Fruit fly (Drosophila melanogaster) whole organism, wandering third instar larva: ENCODE measurements around the gene Scamp.
A peak's percentile ranks its signal among the peaks of the same experiment; 100 is the strongest.

Source experiments
- Abd-B ChIP-seq: fragments of >200 bp; optimal IDR thresholded peaks from 2 replicates; lab custom pipeline; 2017; ENCODE audit warnings: missing biosample characterization, missing genetic modification characterization
- CG32264 ChIP-seq: fragments of 200-800 bp; sonication (Bioruptor generic); optimal IDR thresholded peaks from 2 replicates; lab custom pipeline; 2016; ENCODE audit warnings: missing biosample characterization, missing genetic modification characterization
- CrebA ChIP-seq: fragments of 200-800 bp; sonication (Bioruptor generic); optimal IDR thresholded peaks from 2 replicates; lab custom pipeline; 2016; ENCODE audit warnings: missing biosample characterization, mild to moderate bottlenecking, missing genetic modification characterization, borderline replicate concordance
- Dfd ChIP-seq: fragments of >200 bp; optimal IDR thresholded peaks from 2 replicates; lab custom pipeline; 2017; ENCODE audit warnings: missing biosample characterization, missing genetic modification characterization
- Dif ChIP-seq: fragments of 200-275, 200-300 bp; sonication (Bioruptor generic); optimal IDR thresholded peaks from 2 replicates; lab custom pipeline; 2018; ENCODE audit warnings: missing biosample characterization, missing genetic modification characterization; ENCODE audit not compliant: partially characterized antibody
- GATAd ChIP-seq: sonication (Bioruptor generic); optimal IDR thresholded peaks from 2 replicates; lab custom pipeline; 2016; ENCODE audit warnings: missing biosample characterization, missing genetic modification characterization
- HLH106 ChIP-seq: fragments of 200-800 bp; optimal IDR thresholded peaks from 3 replicates; lab custom pipeline; 2019; ENCODE audit warnings: missing biosample characterization, mild to moderate bottlenecking, missing genetic modification characterization, moderate library complexity
- Hnf4 ChIP-seq: fragments of 200-800 bp; sonication (Bioruptor generic); optimal IDR thresholded peaks from 2 replicates; lab custom pipeline; 2016; ENCODE audit warnings: missing biosample characterization, mild to moderate bottlenecking, missing genetic modification characterization
- Hr78 ChIP-seq: fragments of >200 bp; optimal IDR thresholded peaks from 2 replicates; lab custom pipeline; 2017; ENCODE audit warnings: missing biosample characterization, missing genetic modification characterization
- Hr83 ChIP-seq: fragments of 200-300 bp; sonication (Bioruptor generic); optimal IDR thresholded peaks from 2 replicates; lab custom pipeline; 2016; ENCODE audit warnings: missing biosample characterization, mild to moderate bottlenecking, missing genetic modification characterization, moderate library complexity; ENCODE audit not compliant: poor library complexity, severe bottlenecking
- Myc ChIP-seq: fragments of >200 bp; optimal IDR thresholded peaks from 2 replicates; lab custom pipeline; 2017
- N ChIP-seq: fragments of >200 bp; optimal IDR thresholded peaks from 2 replicates; lab custom pipeline; 2018; ENCODE audit warnings: missing biosample characterization, missing external identifiers, missing genetic modification characterization
- Rel ChIP-seq, 2 experiments: fragments of 200-800 bp; sonication (Bioruptor generic) in 1 of 2; optimal IDR thresholded peaks; 2 replicates in 1 of 2; 3 replicates in 1 of 2; lab custom pipeline; 2016 to 2019; ENCODE audit warnings: mild to moderate bottlenecking in 2 of 2, missing biosample characterization in 2 of 2, missing genetic modification characterization in 2 of 2, moderate library complexity in 1 of 2
- Sp1 ChIP-seq: fragments of 200-800 bp; sonication (Bioruptor generic); optimal IDR thresholded peaks from 3 replicates; lab custom pipeline; 2019; ENCODE audit warnings: missing biosample characterization, mild to moderate bottlenecking, missing genetic modification characterization, moderate library complexity
- Vsx2 ChIP-seq: fragments of 200-300, 225-300 bp; sonication (Bioruptor generic); optimal IDR thresholded peaks from 2 replicates; lab custom pipeline; 2018; ENCODE audit warnings: missing biosample characterization, missing genetic modification characterization; ENCODE audit not compliant: partially characterized antibody
- br ChIP-seq: fragments of 200-800 bp; sonication (Bioruptor generic); optimal IDR thresholded peaks from 2 replicates; lab custom pipeline; 2016; ENCODE audit warnings: missing biosample characterization, missing genetic modification characterization
- brk ChIP-seq: fragments of 200-800 bp; sonication (Bioruptor generic); optimal IDR thresholded peaks from 2 replicates; lab custom pipeline; 2016; ENCODE audit warnings: missing biosample characterization, mild to moderate bottlenecking, missing genetic modification characterization
- dl ChIP-seq, 2 experiments: fragments of 175-275, 200-275 bp in 1 of 2; fragments of 200-275 bp in 1 of 2; sonication (Bioruptor generic); optimal IDR thresholded peaks; lab custom pipeline; 2018; ENCODE audit warnings: mild to moderate bottlenecking in 2 of 2, missing biosample characterization in 2 of 2, missing genetic modification characterization in 2 of 2, moderate library complexity in 2 of 2; ENCODE audit not compliant: partially characterized antibody in 2 of 2, insufficient read depth in 1 of 2
- dmrt93B ChIP-seq: fragments of 200-800 bp; sonication (Bioruptor generic); optimal IDR thresholded peaks from 2 replicates; lab custom pipeline; 2018; ENCODE audit warnings: missing biosample characterization, mild to moderate bottlenecking, missing genetic modification characterization
- dsf ChIP-seq: sonication (Bioruptor generic); optimal IDR thresholded peaks from 2 replicates; lab custom pipeline; 2016; ENCODE audit warnings: missing biosample characterization, missing genetic modification characterization, borderline replicate concordance
- ey ChIP-seq: fragments of 200-800 bp; sonication (Bioruptor generic); optimal IDR thresholded peaks from 2 replicates; lab custom pipeline; 2016; ENCODE audit warnings: missing biosample characterization, missing genetic modification characterization
- fru ChIP-seq: fragments of 200-800 bp; sonication (Bioruptor generic); optimal IDR thresholded peaks from 3 replicates; lab custom pipeline; 2016; ENCODE audit warnings: missing biosample characterization, mild to moderate bottlenecking, missing genetic modification characterization
- h ChIP-seq: fragments of 200-800 bp; sonication (Bioruptor generic); optimal IDR thresholded peaks from 3 replicates; lab custom pipeline; 2016; ENCODE audit warnings: missing biosample characterization, mild to moderate bottlenecking, missing genetic modification characterization
- jim ChIP-seq: fragments of 175-275, 200-325 bp; sonication (Bioruptor generic); optimal IDR thresholded peaks from 2 replicates; lab custom pipeline; 2016; ENCODE audit warnings: missing biosample characterization, mild to moderate bottlenecking, missing genetic modification characterization
- lola ChIP-seq: fragments of >200 bp; optimal IDR thresholded peaks from 2 replicates; lab custom pipeline; 2017; ENCODE audit warnings: missing biosample characterization, missing genetic modification characterization
- pan ChIP-seq: fragments of >200 bp; optimal IDR thresholded peaks from 2 replicates; lab custom pipeline; 2017
- psq ChIP-seq: fragments of 200-800 bp; sonication (Bioruptor generic); optimal IDR thresholded peaks from 3 replicates; lab custom pipeline; 2017; ENCODE audit warnings: missing biosample characterization, mild to moderate bottlenecking, missing genetic modification characterization, moderate library complexity
- rgr ChIP-seq: fragments of 200-800 bp; sonication (Bioruptor generic); optimal IDR thresholded peaks from 3 replicates; lab custom pipeline; 2016; ENCODE audit warnings: missing biosample characterization, mild to moderate bottlenecking, missing genetic modification characterization
- sage ChIP-seq: fragments of 200-800 bp; sonication (Bioruptor generic); optimal IDR thresholded peaks from 2 replicates; lab custom pipeline; 2016; ENCODE audit warnings: missing biosample characterization, mild to moderate bottlenecking, missing genetic modification characterization
- tai ChIP-seq: sonication (Bioruptor generic); optimal IDR thresholded peaks from 2 replicates; lab custom pipeline; 2016; ENCODE audit warnings: missing biosample characterization, missing genetic modification characterization
- usp ChIP-seq: fragments of >200 bp; optimal IDR thresholded peaks from 2 replicates; lab custom pipeline; 2017; ENCODE audit warnings: missing biosample characterization, missing genetic modification characterization
- woc ChIP-seq: sonication (Bioruptor generic); optimal IDR thresholded peaks from 2 replicates; lab custom pipeline; 2016; ENCODE audit warnings: missing biosample characterization, mild to moderate bottlenecking, missing genetic modification characterization

Scamp gene

dm6 chrX:15497440-15498271 is 48.0 kb upstream of the Scamp start:
- TF ChIP-seq dmrt93B = no peak
- no peak for TF ChIP-seq Myc (lab: Kevin White, UChicago)
- TF ChIP-seq br (GFP tag; lab: Kevin White, UChicago) = no peak
- TF ChIP-seq GATAd = no peak
- no peak for TF ChIP-seq rgr (GFP tag; lab: Kevin White, UChicago)
- no peak for TF ChIP-seq Vsx2 (GFP tag; lab: Kevin White, UChicago)
- no peak for TF ChIP-seq CG32264 (GFP tag; lab: Kevin White, UChicago)
- no peak for TF ChIP-seq psq
- peak; percentile 14 for TF ChIP-seq ey (GFP tag; lab: Kevin White, UChicago)
- no peak for TF ChIP-seq Sp1 (GFP tag; lab: Kevin White, UChicago)
- TF ChIP-seq usp (GFP tag; lab: Kevin White, UChicago) = no peak
- no peak for TF ChIP-seq lola (GFP tag; lab: Kevin White, UChicago)
- peak; percentile 18 for TF ChIP-seq fru (GFP tag; lab: Kevin White, UChicago)
- TF ChIP-seq Hnf4 (GFP tag; lab: Kevin White, UChicago) = no peak
- TF ChIP-seq h (GFP tag; lab: Kevin White, UChicago) = peak; percentile 21
- no peak for TF ChIP-seq pan

dm6 chrX:15496651-15497409 is 47.1 kb upstream of the Scamp start:
- TF ChIP-seq Rel (GFP tag; optimal IDR thresholded peaks at IDR 0.05; lab: Kevin White, UChicago) = no peak
- peak; percentile 54 for TF ChIP-seq Rel (tag; optimal IDR thresholded peaks at IDR 0.05; lab: Kevin White, UChicago)
- no peak for TF ChIP-seq tai (GFP tag; lab: Kevin White, UChicago)
- peak; percentile 1 for TF ChIP-seq CrebA

- TF ChIP-seq lola (GFP tag; lab: Kevin White, UChicago) (no peak), tai (GFP tag; lab: Kevin White, UChicago) (no peak), Rel (GFP tag; optimal IDR thresholded peaks at IDR 0.05; lab: Kevin White, UChicago) (no peak), Rel (tag; optimal IDR thresholded peaks at IDR 0.05; lab: Kevin White, UChicago) (no peak), pan (no peak), Hr78 (GFP tag; lab: Kevin White, UChicago) (no peak)
Observed at dm6 chrX:15495600-15496379, 46.1 kb upstream of the Scamp start.

- TF ChIP-seq dsf (GFP tag; lab: Kevin White, UChicago) = no peak
Observed at dm6 chrX:15490519-15490918, 40.8 kb upstream of the Scamp start.

- TF ChIP-seq CrebA (no peak), Dif (GFP tag; lab: Kevin White, UChicago) (peak; percentile 47), ey (GFP tag; lab: Kevin White, UChicago) (no peak), GATAd (no peak), N (GFP tag; lab: Kevin White, UChicago) (no peak), sage (GFP tag; lab: Kevin White, UChicago) (peak; percentile 24), CG32264 (GFP tag; lab: Kevin White, UChicago) (no peak)
- TF ChIP-seq, all 38 proteins: peak for 2
Observed at dm6 chrX:15486682-15487081, 37.0 kb upstream of the Scamp start, which contains the start of gene Gmap. TSS of gene Gmap (plus strand) at chrX:15486922.

DNA sequence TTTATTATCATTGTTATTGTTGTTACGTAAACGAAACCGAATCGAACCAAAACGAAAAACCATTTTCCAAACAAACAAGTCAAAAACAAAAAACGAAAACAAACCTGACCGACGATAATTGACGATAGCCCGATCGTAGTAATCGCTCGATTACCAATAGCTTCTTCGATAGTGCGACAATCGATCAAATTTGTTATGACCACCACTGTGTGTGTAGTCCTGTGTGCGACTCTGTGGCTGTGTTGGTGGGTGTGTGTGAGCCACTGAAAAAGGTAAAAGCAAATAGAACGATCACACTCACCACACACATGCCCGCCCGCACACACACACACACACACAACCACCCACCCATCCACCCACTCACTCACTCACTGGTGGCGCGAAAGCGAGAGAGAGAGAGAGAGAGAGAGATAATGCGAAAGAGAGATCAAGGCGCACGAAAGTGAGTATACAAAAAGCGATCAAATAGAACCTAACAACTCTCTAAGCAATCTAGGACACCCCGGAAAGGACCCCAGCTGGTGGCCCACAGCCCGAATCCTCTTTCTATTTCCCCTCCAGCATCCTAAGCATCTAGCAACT is 34.9 kb upstream of the Scamp start:
- TF ChIP-seq CrebA = no peak
- TF ChIP-seq Dfd = no peak
- no peak for TF ChIP-seq jim (GFP tag; lab: Kevin White, UChicago)
- TF ChIP-seq Abd-B (GFP tag; lab: Kevin White, UChicago) = no peak
- no peak for TF ChIP-seq dl (GFP tag; optimal IDR thresholded peaks at IDR 0.05; lab: Kevin White, UChicago; ENCODE audit: insufficient read depth in 1 of 2, partially characterized antibody in 2 of 2)
- TF ChIP-seq psq = no peak
- TF ChIP-seq ey (GFP tag; lab: Kevin White, UChicago) = no peak
- no peak for TF ChIP-seq woc (GFP tag; lab: Kevin White, UChicago)
- no peak for TF ChIP-seq Hr78 (GFP tag; lab: Kevin White, UChicago)
- no peak for TF ChIP-seq HLH106 (tag; lab: Kevin White, UChicago)
- TF ChIP-seq tai (GFP tag; lab: Kevin White, UChicago) = no peak
- no peak for TF ChIP-seq sage (GFP tag; lab: Kevin White, UChicago)
- TF ChIP-seq usp (GFP tag; lab: Kevin White, UChicago) = no peak
- TF ChIP-seq fru (GFP tag; lab: Kevin White, UChicago) = no peak
- no peak for TF ChIP-seq dmrt93B
- TF ChIP-seq lola (GFP tag; lab: Kevin White, UChicago) = no peak
- TF ChIP-seq Hr83 (GFP tag; lab: Kevin White, UChicago) = no peak
- TF ChIP-seq Rel (GFP tag; optimal IDR thresholded peaks at IDR 0.05; lab: Kevin White, UChicago) = no peak
- no peak for TF ChIP-seq Rel (tag; optimal IDR thresholded peaks at IDR 0.05; lab: Kevin White, UChicago)
- no peak for TF ChIP-seq brk (GFP tag; lab: Kevin White, UChicago)
